Fruit fly (Drosophila melanogaster) whole organism, embryonic: ENCODE measurements around the gene CG12024.

Experiments used
- Antp ChIP-seq: fragments of 200-800 bp; sonication (Bioruptor generic); optimal IDR thresholded peaks from 3 replicates; lab custom pipeline; 2016; ENCODE audit warnings: missing biosample characterization, missing genetic modification characterization
- Bteb2 ChIP-seq: fragments of 200-800 bp; sonication (Bioruptor generic); optimal IDR thresholded peaks from 2 replicates; lab custom pipeline; 2016; ENCODE audit warnings: missing biosample characterization, missing genetic modification characterization
- CG1024 ChIP-seq: fragments of 200-800 bp; sonication (Bioruptor generic); IDR thresholded peaks from 2 replicates; pipeline ENCODE4 v1.3.6; 2022; ENCODE audit warnings: missing biosample characterization, missing genetic modification characterization
- CG10565 ChIP-seq: fragments of 200-800 bp; sonication (Bioruptor generic); optimal IDR thresholded peaks from 3 replicates; lab custom pipeline; 2016; ENCODE audit warnings: missing biosample characterization, mild to moderate bottlenecking, missing genetic modification characterization
- CG11085 ChIP-seq: fragments of 200-800 bp; sonication (Bioruptor generic); IDR thresholded peaks from 2 replicates; pipeline ENCODE4 v1.3.6; 2022; ENCODE audit warnings: missing biosample characterization, missing genetic modification characterization
- CG14441 ChIP-seq: fragments of 200-800 bp; sonication (Bioruptor generic); IDR thresholded peaks from 2 replicates; pipeline ENCODE4 v1.3.6; 2022; ENCODE audit warnings: missing biosample characterization, missing genetic modification characterization
- CG15073 ChIP-seq: fragments of 200-800 bp; sonication (Bioruptor generic); optimal IDR thresholded peaks from 2 replicates; lab custom pipeline; 2016; ENCODE audit warnings: missing biosample characterization, missing genetic modification characterization
- CG17328 ChIP-seq: fragments of 200-800 bp; sonication (Bioruptor generic); IDR thresholded peaks from 2 replicates; pipeline ENCODE4 v1.3.6; 2022; ENCODE audit warnings: missing biosample characterization, missing genetic modification characterization
- CG18764 ChIP-seq: fragments of 200-800 bp; sonication (Bioruptor generic); optimal IDR thresholded peaks from 3 replicates; lab custom pipeline; 2016; ENCODE audit warnings: missing biosample characterization, missing genetic modification characterization
- CG2199 ChIP-seq: fragments of 200-800 bp; sonication (Bioruptor generic); IDR thresholded peaks from 3 replicates; pipeline ENCODE4 v1.3.6; 2022; ENCODE audit warnings: missing biosample characterization, missing genetic modification characterization
- CG30020 ChIP-seq: fragments of 200-800 bp; optimal IDR thresholded peaks from 2 replicates; lab custom pipeline; 2019; ENCODE audit warnings: missing biosample characterization, mild to moderate bottlenecking, missing genetic modification characterization, moderate library complexity
- CG32532 ChIP-seq: fragments of 200-800 bp; sonication (Bioruptor generic); IDR thresholded peaks from 2 replicates; pipeline ENCODE4 v1.3.6; 2022; ENCODE audit warnings: missing biosample characterization, missing genetic modification characterization
- CG34224 ChIP-seq: fragments of 200-800 bp; sonication (Bioruptor generic); IDR thresholded peaks from 3 replicates; pipeline ENCODE4 v1.3.6; 2022; ENCODE audit warnings: missing biosample characterization, missing genetic modification characterization; ENCODE audit not compliant: partially characterized antibody
- CG34422 ChIP-seq: fragments of 200-800 bp; sonication (Bioruptor generic); IDR thresholded peaks from 3 replicates; pipeline ENCODE4 v1.3.6; 2022; ENCODE audit warnings: missing biosample characterization, missing genetic modification characterization
- CG3726 ChIP-seq: fragments of 200-800 bp; sonication (Bioruptor generic); IDR thresholded peaks from 3 replicates; pipeline ENCODE4, ENCODE4 v1.3.6; 2022; ENCODE audit warnings: missing biosample characterization, missing genetic modification characterization
- CG3838 ChIP-seq: fragments of 200-800 bp; sonication (Bioruptor generic); optimal IDR thresholded peaks from 3 replicates; lab custom pipeline; 2016; ENCODE audit warnings: missing biosample characterization, missing genetic modification characterization
- CG3995 ChIP-seq: fragments of 200-800 bp; sonication (Bioruptor generic); optimal IDR thresholded peaks from 3 replicates; lab custom pipeline; 2016; ENCODE audit warnings: missing biosample characterization, missing genetic modification characterization
- CG5180 ChIP-seq: fragments of 200-800 bp; sonication (Bioruptor generic); optimal IDR thresholded peaks from 3 replicates; lab custom pipeline; 2017; ENCODE audit warnings: missing biosample characterization, missing genetic modification characterization, mild to moderate bottlenecking, moderate library complexity, missing genetic modification reagents
- CG5953 ChIP-seq: fragments of 200-800 bp; sonication (Bioruptor generic); IDR thresholded peaks from 2 replicates; pipeline ENCODE4 v1.3.6; 2022; ENCODE audit warnings: missing biosample characterization, missing genetic modification characterization
- CG7963 ChIP-seq: fragments of 200-800 bp; sonication (Bioruptor generic); IDR thresholded peaks from 3 replicates; pipeline ENCODE4 v1.3.6; 2022; ENCODE audit warnings: missing biosample characterization, missing genetic modification characterization; ENCODE audit not compliant: partially characterized antibody
- CG8359 ChIP-seq: fragments of 200-800 bp; sonication (Bioruptor generic); optimal IDR thresholded peaks from 2 replicates; lab custom pipeline; 2017; ENCODE audit warnings: missing biosample characterization, mild to moderate bottlenecking, missing genetic modification characterization, borderline replicate concordance
- CG9727 ChIP-seq: fragments of 200-800 bp; sonication (Bioruptor generic); optimal IDR thresholded peaks from 3 replicates; lab custom pipeline; 2017; ENCODE audit warnings: missing biosample characterization, mild to moderate bottlenecking, missing genetic modification characterization
- CG9876 ChIP-seq: fragments of 200-800 bp; sonication (Bioruptor generic); optimal IDR thresholded peaks from 2 replicates; lab custom pipeline; 2016; ENCODE audit warnings: missing biosample characterization, missing genetic modification characterization
- Camta ChIP-seq: fragments of 200-800 bp; sonication (Bioruptor generic); optimal IDR thresholded peaks from 2 replicates; lab custom pipeline; 2016; ENCODE audit warnings: missing biosample characterization, missing genetic modification characterization
- Dip2 ChIP-seq: fragments of 200-800 bp; sonication (Bioruptor generic); IDR thresholded peaks from 2 replicates; pipeline ENCODE4 v1.3.6; 2022; ENCODE audit warnings: missing biosample characterization, missing genetic modification characterization
- E2f2 ChIP-seq: fragments of 200-800 bp; sonication (Bioruptor generic); IDR thresholded peaks from 2 replicates; pipeline ENCODE4 v1.3.6; 2022; ENCODE audit warnings: missing biosample characterization, missing genetic modification characterization
- Eip74EF ChIP-seq, 2 experiments: fragments of 200-800 bp in 1 of 2; fragments of >200 bp in 1 of 2; sonication (Bioruptor generic) in 1 of 2; optimal IDR thresholded peaks; 2 replicates each; lab custom pipeline; 2017 to 2019; ENCODE audit warnings: missing biosample characterization in 2 of 2, missing genetic modification characterization in 2 of 2, mild to moderate bottlenecking in 1 of 2, moderate library complexity in 1 of 2
- Fer3 ChIP-seq: fragments of 200-800 bp; sonication (Bioruptor generic); optimal IDR thresholded peaks from 2 replicates; lab custom pipeline; 2018; ENCODE audit warnings: missing biosample characterization, mild to moderate bottlenecking, missing genetic modification characterization, moderate library complexity
- HLH3B ChIP-seq: fragments of 200-800 bp; sonication (Bioruptor generic); IDR thresholded peaks from 2 replicates; pipeline ENCODE4 v1.3.6; 2022; ENCODE audit warnings: missing biosample characterization, missing genetic modification characterization
- Meics ChIP-seq: fragments of 200-800 bp; sonication (Bioruptor generic); optimal IDR thresholded peaks from 2 replicates; lab custom pipeline; 2017; ENCODE audit warnings: missing biosample characterization, mild to moderate bottlenecking, missing genetic modification characterization
- Mrtf ChIP-seq: fragments of 200-800 bp; sonication (Bioruptor generic); IDR thresholded peaks from 3 replicates; pipeline ENCODE4 v1.3.6; 2022; ENCODE audit warnings: missing biosample characterization, missing genetic modification characterization
- Sox100B ChIP-seq: fragments of 200-800 bp; sonication (Bioruptor generic); optimal IDR thresholded peaks from 3 replicates; lab custom pipeline; 2018; ENCODE audit warnings: missing biosample characterization, mild to moderate bottlenecking, missing genetic modification characterization
- Tbp ChIP-seq: fragments of >200 bp; optimal IDR thresholded peaks from 2 replicates; lab custom pipeline; 2018; ENCODE audit warnings: missing biosample characterization, missing genetic modification characterization
- ac ChIP-seq: fragments of 200-800 bp; sonication (Bioruptor generic); optimal IDR thresholded peaks from 3 replicates; lab custom pipeline; 2017; ENCODE audit warnings: missing biosample characterization, mild to moderate bottlenecking, missing genetic modification characterization
- cato ChIP-seq: fragments of 200-800 bp; sonication (Bioruptor generic); optimal IDR thresholded peaks from 2 replicates; lab custom pipeline; 2016; ENCODE audit warnings: missing biosample characterization, missing genetic modification characterization, borderline replicate concordance
- crol ChIP-seq: fragments of 200-800 bp; sonication (Bioruptor generic); IDR thresholded peaks from 2 replicates; pipeline ENCODE4 v1.3.6; 2022; ENCODE audit warnings: missing biosample characterization, missing genetic modification characterization
- ftz-f1 ChIP-seq: fragments of 200-800 bp; sonication (Bioruptor generic); optimal IDR thresholded peaks from 2 replicates; lab custom pipeline; 2016; ENCODE audit warnings: missing biosample characterization, missing genetic modification characterization
- gro ChIP-seq: fragments of 200-800 bp; sonication (Bioruptor generic); optimal IDR thresholded peaks from 2 replicates; lab custom pipeline; 2016; ENCODE audit warnings: missing biosample characterization, missing genetic modification characterization
- luna ChIP-seq: fragments of 200-800 bp; sonication (Bioruptor generic); optimal IDR thresholded peaks from 2 replicates; lab custom pipeline; 2016; ENCODE audit warnings: missing biosample characterization, missing genetic modification characterization
- nmo ChIP-seq: fragments of 200-800 bp; sonication (Bioruptor generic); optimal IDR thresholded peaks from 2 replicates; lab custom pipeline; 2018; ENCODE audit warnings: missing biosample characterization, mild to moderate bottlenecking, missing genetic modification characterization, moderate library complexity
- otp ChIP-seq: fragments of 200-800 bp; sonication (Bioruptor generic); IDR thresholded peaks from 3 replicates; pipeline ENCODE4, ENCODE4 v1.3.6; 2022; ENCODE audit warnings: missing biosample characterization, missing genetic modification characterization
- peb ChIP-seq: fragments of 200-800 bp; sonication (Bioruptor generic); IDR thresholded peaks from 2 replicates; pipeline ENCODE4 v1.3.6; 2022; ENCODE audit warnings: missing biosample characterization, missing genetic modification characterization
- pum ChIP-seq: fragments of 200-800 bp; sonication (Bioruptor generic); optimal IDR thresholded peaks from 2 replicates; lab custom pipeline; 2016; ENCODE audit warnings: missing biosample characterization, missing genetic modification characterization
- salm ChIP-seq: fragments of 200-800 bp; sonication (Bioruptor generic); optimal IDR thresholded peaks from 2 replicates; lab custom pipeline; 2018; ENCODE audit warnings: missing biosample characterization, mild to moderate bottlenecking, missing genetic modification characterization
- sens-2 ChIP-seq: fragments of 200-800 bp; sonication (Bioruptor generic); IDR thresholded peaks from 2 replicates; pipeline ENCODE4 v1.3.6; 2022; ENCODE audit warnings: missing biosample characterization, missing genetic modification characterization
- shn ChIP-seq: fragments of 200-800 bp; sonication (Bioruptor generic); optimal IDR thresholded peaks from 3 replicates; lab custom pipeline; 2016; ENCODE audit warnings: missing biosample characterization, missing genetic modification characterization
- toy ChIP-seq: fragments of 200-800 bp; sonication (Bioruptor generic); IDR thresholded peaks from 2 replicates; pipeline ENCODE4 v1.3.6; 2022; ENCODE audit warnings: missing biosample characterization, missing genetic modification characterization
- trem ChIP-seq: fragments of 200-800 bp; optimal IDR thresholded peaks from 3 replicates; lab custom pipeline; 2019; ENCODE audit warnings: missing biosample characterization, mild to moderate bottlenecking, missing genetic modification characterization, moderate library complexity
- tup ChIP-seq: fragments of 200-800 bp; sonication (Bioruptor generic); optimal IDR thresholded peaks from 2 replicates; lab custom pipeline; 2016; ENCODE audit warnings: missing biosample characterization, mild to moderate bottlenecking, missing genetic modification characterization, moderate library complexity
- twi ChIP-seq: fragments of 200-800 bp; optimal IDR thresholded peaks from 2 replicates; lab custom pipeline; 2019; ENCODE audit warnings: missing biosample characterization, mild to moderate bottlenecking, missing genetic modification characterization, moderate library complexity
- unc-4 ChIP-seq: fragments of 200-800 bp; sonication (Bioruptor generic); IDR thresholded peaks from 2 replicates; pipeline ENCODE4 v1.3.6; 2022; ENCODE audit warnings: missing biosample characterization, missing genetic modification characterization; ENCODE audit not compliant: partially characterized antibody

The CG12024 gene

DNA sequence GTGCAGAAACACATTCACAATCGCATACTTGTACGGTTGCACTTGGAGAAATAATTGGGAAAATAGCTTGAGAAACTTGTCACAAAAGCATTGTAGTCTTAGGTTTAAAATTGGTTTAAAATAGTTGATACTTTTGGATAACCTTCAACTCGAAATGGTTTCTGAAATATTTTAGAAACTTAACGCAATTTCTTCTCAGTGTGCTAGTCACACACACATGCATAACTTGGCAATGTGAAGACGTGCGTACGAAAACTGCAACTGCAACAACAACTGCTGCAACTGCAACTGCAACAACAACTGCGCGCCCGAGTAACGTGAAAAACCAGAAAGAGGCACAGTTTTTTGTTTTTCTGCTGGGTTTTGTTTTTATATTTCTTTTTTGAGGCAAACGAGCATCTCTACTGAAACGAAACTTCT is 29.2 kb downstream of the CG12024 start (continued):
- TF ChIP-seq Camta, result peak; percentile 73
- TF ChIP-seq CG1024 (GFP tag; lab: Robert Waterston, UW), result peak; percentile 86
- peak; percentile 61 for TF ChIP-seq CG18764
- no peak for TF ChIP-seq unc-4 (GFP tag; lab: Robert Waterston, UW)
- peak; percentile 91 for TF ChIP-seq CG9727
- peak; percentile 58 for TF ChIP-seq twi
- peak; percentile 92 for TF ChIP-seq CG17328 (GFP tag; lab: Robert Waterston, UW)
- TF ChIP-seq Bteb2 (GFP tag; lab: Kevin White, UChicago), result peak; percentile 48
- no peak for TF ChIP-seq toy (GFP tag; lab: Robert Waterston, UW)
- peak; percentile 34 for TF ChIP-seq CG30020 (tag; lab: Kevin White, UChicago)
- no peak; the same call in 1 of the 2 replicates for TF ChIP-seq CG11085 (GFP tag; lab: Robert Waterston, UW)
- TF ChIP-seq pum (GFP tag; lab: Kevin White, UChicago), result peak; percentile 85
- TF ChIP-seq luna (GFP tag; lab: Kevin White, UChicago), result no peak
- peak in 1 of 2 experiments; percentile 66 for TF ChIP-seq Eip74EF (GFP tag; optimal IDR thresholded peaks at IDR 0.05; lab: Kevin White, UChicago)
- peak; percentile 83 for TF ChIP-seq trem (tag; lab: Kevin White, UChicago)
- no peak; the same call in 1 of the 2 replicates for TF ChIP-seq CG32532
- TF ChIP-seq CG34224 (GFP tag; lab: Robert Waterston, UW), result no peak
- peak; percentile 91; the same call in 2 of the 3 replicates for TF ChIP-seq CG2199
- TF ChIP-seq Sox100B, result peak; percentile 82
- peak; percentile 53 for TF ChIP-seq CG10565 (GFP tag; lab: Kevin White, UChicago)
- TF ChIP-seq CG8359, result peak; percentile 78
- peak; percentile 75 for TF ChIP-seq Antp (GFP tag; lab: Kevin White, UChicago)
- TF ChIP-seq HLH3B (GFP tag; lab: Robert Waterston, UW), result peak; percentile 89
- TF ChIP-seq sens-2 (GFP tag; lab: Robert Waterston, UW), result peak; percentile 95
- TF ChIP-seq E2f2 (GFP tag; lab: Robert Waterston, UW), result peak; percentile 54; the same call in 1 of the 2 replicates
- peak; percentile 61 for TF ChIP-seq cato (GFP tag; lab: Kevin White, UChicago)
- TF ChIP-seq Mrtf (GFP tag; lab: Robert Waterston, UW), result peak; percentile 63; the same call in 2 of the 3 replicates
- TF ChIP-seq crol, result no peak
- TF ChIP-seq peb, result peak; percentile 70; the same call in 1 of the 2 replicates
- no peak for TF ChIP-seq CG15073
- no peak for TF ChIP-seq CG7963 (GFP tag; lab: Robert Waterston, UW)
- peak; percentile 60 for TF ChIP-seq Meics (GFP tag; lab: Kevin White, UChicago)
- no peak for TF ChIP-seq tup (GFP tag; lab: Kevin White, UChicago)
- TF ChIP-seq CG3838 (GFP tag; lab: Kevin White, UChicago), result peak; percentile 57
- peak; percentile 89 for TF ChIP-seq nmo (GFP tag; lab: Kevin White, UChicago)
- TF ChIP-seq CG34422 (GFP tag; lab: Robert Waterston, UW), result peak; percentile 83
- peak; percentile 52 for TF ChIP-seq CG9876 (GFP tag; lab: Kevin White, UChicago)
- TF ChIP-seq CG5180, result peak; percentile 75
- TF ChIP-seq otp, result peak; percentile 91
- TF ChIP-seq Dip2 (GFP tag; lab: Robert Waterston, UW), result no peak
- TF ChIP-seq CG3726 (GFP tag; lab: Robert Waterston, UW), result peak; percentile 77; the same call in 2 of the 3 replicates
- TF ChIP-seq CG14441 (GFP tag; lab: Robert Waterston, UW), result peak; percentile 88
- TF ChIP-seq CG3995 (GFP tag; lab: Kevin White, UChicago), result no peak
- no peak for TF ChIP-seq Tbp
- TF ChIP-seq Fer3 (tag; lab: Kevin White, UChicago), result peak; percentile 70
- no peak for TF ChIP-seq ftz-f1 (GFP tag; lab: Kevin White, UChicago)
- peak; percentile 82 for TF ChIP-seq ac (GFP tag; lab: Kevin White, UChicago)
- peak; percentile 77 for TF ChIP-seq CG5953
- TF ChIP-seq shn, result peak; percentile 64
- no peak for TF ChIP-seq gro (GFP tag; lab: Kevin White, UChicago)
- TF ChIP-seq salm (tag; lab: Kevin White, UChicago), result peak; percentile 69
